Worm (Caenorhabditis elegans): ENCODE measurements around the gene srv-19.

DNA sequence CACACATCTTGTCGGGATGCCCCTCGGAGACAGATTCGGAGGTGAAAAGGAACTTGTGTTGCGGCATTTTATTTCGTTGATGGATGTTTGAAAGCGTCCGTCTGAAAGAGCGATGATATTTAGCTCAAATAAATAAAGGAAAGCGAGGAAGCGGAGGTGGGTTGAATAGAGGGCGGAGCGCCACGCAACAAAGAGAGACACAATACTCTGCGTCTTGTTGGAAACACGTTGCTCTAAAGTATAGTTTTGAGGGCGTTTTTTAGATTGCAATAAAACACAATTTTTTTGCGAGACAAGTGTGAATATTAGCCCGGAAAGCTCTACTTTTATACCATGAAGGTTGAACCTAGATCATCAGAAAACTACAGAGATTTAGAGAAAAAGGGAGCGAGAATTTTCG is 27.5 kb downstream of the srv-19 start, which contains the start of gene sams-4:
- TF ChIP-seq lin-13 (tag; optimal IDR thresholded peaks at IDR 0.05) (no peak), lsy-2 (tag; optimal IDR thresholded peaks at IDR 0.05) (no peak), unc-62 (GFP tag; optimal IDR thresholded peaks at IDR 0.05) (no peak), ceh-39 (tag; optimal IDR thresholded peaks at IDR 0.05) (no peak), snpc-4 (tag; optimal IDR thresholded peaks at IDR 0.05) (no peak), blmp-1 (tag; optimal IDR thresholded peaks at IDR 0.05) (no peak), sem-2 (GFP tag; optimal IDR thresholded peaks at IDR 0.05) (no peak), nhr-76 (tag; optimal IDR thresholded peaks at IDR 0.05) (no peak)
